Fruit fly (Drosophila melanogaster) whole organism, prepupa: ENCODE data around the gene sunn.

Experiments
- CG3032 ChIP-seq: fragments of 200-800 bp; optimal IDR thresholded peaks from 2 replicates; lab custom pipeline; 2019; ENCODE audit warnings: missing biosample characterization, mild to moderate bottlenecking, missing genetic modification characterization, moderate library complexity
- CG6792 ChIP-seq: fragments of 200-800 bp; sonication (Bioruptor generic); optimal IDR thresholded peaks from 3 replicates; lab custom pipeline; 2016; ENCODE audit warnings: missing biosample characterization, missing genetic modification characterization
- CG8319 ChIP-seq: fragments of 200-800 bp; sonication (Bioruptor generic); optimal IDR thresholded peaks from 3 replicates; lab custom pipeline; 2016; ENCODE audit warnings: missing biosample characterization, missing genetic modification characterization
- Eip75B ChIP-seq: fragments of 200-800 bp; sonication (Bioruptor generic); optimal IDR thresholded peaks from 3 replicates; lab custom pipeline; 2016; ENCODE audit warnings: missing biosample characterization, missing genetic modification characterization
- Eip78C ChIP-seq: fragments of 200-800 bp; sonication (Bioruptor generic); peaks from one replicate; lab custom pipeline; 2016; ENCODE audit warnings: missing biosample characterization, missing genetic modification characterization
- Ets21C ChIP-seq: fragments of 200-800 bp; sonication (Bioruptor generic); optimal IDR thresholded peaks from 3 replicates; lab custom pipeline; 2016; ENCODE audit warnings: missing biosample characterization, missing genetic modification characterization
- Hr39 ChIP-seq: fragments of 200-800 bp; sonication (Bioruptor generic); optimal IDR thresholded peaks from 2 replicates; lab custom pipeline; 2016; ENCODE audit warnings: missing biosample characterization, missing genetic modification characterization
- Hr4 ChIP-seq: fragments of 200-800 bp; sonication (Bioruptor generic); optimal IDR thresholded peaks from 3 replicates; lab custom pipeline; 2016; ENCODE audit warnings: missing biosample characterization, missing genetic modification characterization
- Sox102F ChIP-seq: fragments of 200-800 bp; sonication (Bioruptor generic); optimal IDR thresholded peaks from 2 replicates; lab custom pipeline; 2016; ENCODE audit warnings: missing biosample characterization, mild to moderate bottlenecking, missing genetic modification characterization
- acj6 ChIP-seq: fragments of 200-800 bp; sonication (Bioruptor generic); optimal IDR thresholded peaks from 3 replicates; lab custom pipeline; 2016; ENCODE audit warnings: missing biosample characterization, missing genetic modification characterization
- cyc ChIP-seq: fragments of 200-800 bp; sonication (Bioruptor generic); optimal IDR thresholded peaks from 3 replicates; lab custom pipeline; 2016; ENCODE audit warnings: missing biosample characterization, missing genetic modification characterization
- esn ChIP-seq: fragments of 200-800 bp; sonication (Bioruptor generic); optimal IDR thresholded peaks from 2 replicates; lab custom pipeline; 2016; ENCODE audit warnings: missing biosample characterization, mild to moderate bottlenecking, missing genetic modification characterization, moderate library complexity
- fd59A ChIP-seq: fragments of 200-800 bp; sonication (Bioruptor generic); optimal IDR thresholded peaks from 2 replicates; lab custom pipeline; 2017; ENCODE audit warnings: missing biosample characterization, mild to moderate bottlenecking, missing genetic modification characterization, missing genetic modification reagents
- vri ChIP-seq: fragments of 200-800 bp; sonication (Bioruptor generic); optimal IDR thresholded peaks from 3 replicates; lab custom pipeline; 2016; ENCODE audit warnings: missing biosample characterization, mild to moderate bottlenecking, missing genetic modification characterization

DNA sequence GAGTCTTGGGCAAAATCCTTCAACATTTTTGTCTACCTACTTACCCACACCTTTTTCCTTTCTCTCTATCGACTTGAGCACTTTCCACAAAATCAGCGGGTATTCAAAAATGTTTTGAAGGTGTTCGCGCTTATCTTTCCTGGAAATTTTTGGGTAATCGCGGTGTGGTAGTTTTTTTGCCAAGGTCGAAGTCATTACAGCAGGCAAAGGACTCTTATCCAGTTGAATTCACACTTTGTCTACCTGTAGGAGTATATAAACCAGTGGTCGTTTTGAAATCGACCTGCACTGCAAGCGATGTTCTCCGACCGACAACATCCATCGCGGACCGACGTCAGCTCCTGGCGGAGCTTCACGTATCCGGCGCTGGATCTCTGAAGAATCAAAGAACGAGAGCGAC lies 35.3 kb upstream of the sunn start:
- no peak for TF ChIP-seq cyc (GFP tag; lab: Kevin White, UChicago)
- TF ChIP-seq CG3032 (tag; lab: Kevin White, UChicago) = no peak
- no peak for TF ChIP-seq CG8319 (GFP tag; lab: Kevin White, UChicago)
- TF ChIP-seq Hr39 (GFP tag; lab: Kevin White, UChicago) = no peak
- no peak for TF ChIP-seq Sox102F (GFP tag; lab: Kevin White, UChicago)
- no peak for TF ChIP-seq fd59A (GFP tag; lab: Kevin White, UChicago)
- TF ChIP-seq Eip78C = no peak
- no peak for TF ChIP-seq vri
- TF ChIP-seq Hr4 (GFP tag; lab: Kevin White, UChicago) = no peak
- no peak for TF ChIP-seq acj6 (GFP tag; lab: Kevin White, UChicago)
- no peak for TF ChIP-seq Eip75B (GFP tag; lab: Kevin White, UChicago)
- TF ChIP-seq Ets21C (GFP tag; lab: Kevin White, UChicago) = no peak
- TF ChIP-seq CG6792 = no peak
- no peak for TF ChIP-seq esn (GFP tag; lab: Kevin White, UChicago)
